Worm (Caenorhabditis elegans): ENCODE data around the gene bcas-2.

The bcas-2 gene

DNA sequence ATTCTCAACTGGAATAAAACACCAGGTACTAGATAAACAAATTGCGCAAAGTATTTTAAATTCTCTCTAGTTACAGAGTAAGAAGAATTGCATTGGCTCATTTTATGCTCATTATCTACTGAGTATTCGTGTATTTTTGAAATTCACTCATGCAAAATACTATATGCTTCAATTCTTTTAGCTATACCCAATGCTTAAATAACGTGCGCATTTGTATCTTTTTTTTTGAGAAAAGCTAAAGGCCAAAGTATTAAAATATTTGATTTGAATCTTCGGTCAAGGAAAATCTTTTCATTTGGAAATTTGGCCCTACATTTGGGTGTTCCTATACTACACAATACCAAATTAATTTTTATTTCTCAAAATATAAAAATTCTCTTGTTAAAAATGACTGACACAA lies 16.4 kb upstream of the bcas-2 start, which contains the start of gene srg-4:
Gene srg-4, minus strand, starts transcription at position 101 of the 400 bp plus-strand sequence.
- TF ChIP-seq W03F9.2 (tag; optimal IDR thresholded peaks at IDR 0.05) (no peak), him-1 (tag; optimal IDR thresholded peaks at IDR 0.05) (no peak), dao-5 (tag; optimal IDR thresholded peaks at IDR 0.05) (no peak)

DNA sequence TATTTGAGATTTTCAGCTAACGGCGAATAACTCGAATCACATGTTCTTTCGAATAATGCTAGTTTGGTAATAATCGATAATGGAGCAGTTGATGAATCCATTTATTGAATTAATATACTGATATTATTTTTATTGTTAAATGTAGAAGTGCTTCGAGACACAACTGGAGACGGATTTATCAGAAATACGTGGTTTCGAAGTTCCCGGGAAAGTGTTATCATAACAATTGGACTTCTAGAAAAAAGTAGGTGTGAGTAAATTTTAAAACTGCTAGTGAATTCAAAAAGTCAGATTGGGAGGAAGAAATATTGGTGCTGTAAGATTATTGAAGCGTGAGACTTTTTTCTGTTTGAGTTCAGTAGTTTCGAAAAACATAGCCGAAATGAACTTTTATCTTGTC lies 14.5 kb upstream of the bcas-2 start, which contains the start of gene srg-2:
Gene srg-2, minus strand, starts transcription at position 101 of the 400 bp plus-strand sequence.
- TF ChIP-seq W03F9.2 (tag; optimal IDR thresholded peaks at IDR 0.05) (no peak), him-1 (tag; optimal IDR thresholded peaks at IDR 0.05) (no peak)

DNA sequence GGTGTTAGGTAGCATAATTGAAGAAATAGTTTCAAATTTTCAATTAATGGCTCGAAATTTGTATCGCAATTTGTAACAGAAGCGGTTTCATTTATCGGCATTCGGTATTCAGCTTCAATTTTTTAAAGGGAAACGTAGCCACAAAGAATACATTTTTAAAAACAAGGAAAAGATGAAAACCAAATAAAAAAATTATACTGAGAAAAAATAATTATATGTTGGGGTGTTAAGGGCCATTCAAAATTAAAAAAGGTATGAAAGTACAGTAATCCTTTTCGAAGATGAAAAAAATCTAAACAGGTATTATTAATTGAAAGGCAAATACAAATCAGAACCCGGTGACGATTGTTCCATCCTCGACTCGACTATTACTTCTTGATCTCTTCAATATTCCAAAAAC lies 12.6 kb upstream of the bcas-2 start, which contains the start of gene srg-1:
Gene srg-1, minus strand, starts transcription at position 101 of the 400 bp plus-strand sequence.
- TF ChIP-seq him-1 (tag; optimal IDR thresholded peaks at IDR 0.05) (no peak), dao-5 (tag; optimal IDR thresholded peaks at IDR 0.05) (no peak), W03F9.2 (tag; optimal IDR thresholded peaks at IDR 0.05) (no peak)

DNA sequence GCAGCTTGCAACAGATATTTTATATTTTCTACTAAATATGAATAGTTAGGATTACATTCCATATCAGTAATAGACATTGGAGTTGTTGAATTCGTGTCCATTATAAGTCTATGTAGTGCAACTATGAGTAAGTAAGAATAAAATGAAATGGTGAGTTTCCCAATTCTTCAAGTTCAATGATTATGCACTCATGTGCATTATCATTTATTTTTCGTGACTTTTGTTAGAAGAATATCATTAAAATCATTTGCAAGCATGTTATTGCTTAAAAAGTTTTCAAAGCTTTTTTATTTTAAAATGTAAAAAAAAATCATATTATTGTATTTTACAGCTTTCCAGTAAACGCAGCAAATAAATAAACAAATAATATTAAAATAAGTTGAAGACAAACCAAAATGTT lies 11.0 kb upstream of the bcas-2 start, which contains the start of gene srg-9:
Gene srg-9, minus strand, starts transcription at position 101 of the 400 bp plus-strand sequence.
- TF ChIP-seq dao-5 (tag; optimal IDR thresholded peaks at IDR 0.05) = no peak
- TF ChIP-seq him-1 (tag; optimal IDR thresholded peaks at IDR 0.05) = no peak
- TF ChIP-seq W03F9.2 (tag; optimal IDR thresholded peaks at IDR 0.05) = no peak

DNA sequence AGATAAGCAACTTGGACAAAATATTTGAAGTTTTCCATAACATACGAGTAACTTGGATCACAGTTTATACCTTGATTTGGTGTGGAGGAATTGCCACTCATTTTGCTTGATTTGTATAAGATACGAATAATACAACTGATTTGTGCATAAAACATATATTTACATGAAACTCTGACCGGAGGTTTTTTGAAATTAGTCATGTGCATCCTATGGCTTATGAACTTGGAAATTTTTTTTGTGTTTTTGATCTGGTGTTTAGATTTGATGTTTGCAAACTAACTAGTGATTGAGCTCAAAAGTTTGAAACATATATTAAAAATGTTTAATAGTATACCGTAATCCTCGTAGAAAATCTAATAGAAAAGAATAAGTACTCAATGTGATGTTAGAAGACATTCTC lies 9.1 kb upstream of the bcas-2 start, which contains the start of gene srg-8:
Gene srg-8, minus strand, starts transcription at position 101 of the 400 bp plus-strand sequence.
- TF ChIP-seq dao-5 (tag; optimal IDR thresholded peaks at IDR 0.05) (no peak), W03F9.2 (tag; optimal IDR thresholded peaks at IDR 0.05) (no peak), him-1 (tag; optimal IDR thresholded peaks at IDR 0.05) (no peak)

DNA sequence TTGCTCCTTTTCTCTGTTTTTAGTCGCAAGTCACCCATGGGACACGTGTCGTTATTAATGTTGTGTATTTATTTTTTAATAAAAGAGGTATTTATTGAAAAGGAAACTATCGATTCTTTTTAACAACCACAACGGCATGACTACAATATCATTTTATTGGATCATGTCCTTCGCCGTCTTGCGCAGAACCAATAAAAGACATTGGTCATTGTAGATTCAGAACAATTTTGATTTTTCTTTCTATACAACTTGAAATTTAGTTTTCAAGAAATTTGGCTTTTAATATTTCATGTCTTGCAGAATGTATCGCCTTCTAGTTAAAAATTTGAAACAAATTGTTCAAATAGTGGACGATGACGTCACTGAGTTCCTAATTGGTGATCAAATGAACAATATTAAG lies 5.9 kb upstream of the bcas-2 start, which contains the start of gene amdh-1:
Gene amdh-1, plus strand, starts transcription at position 301 of the 400 bp plus-strand sequence.
- TF ChIP-seq W03F9.2 (tag; optimal IDR thresholded peaks at IDR 0.05) = no peak

DNA sequence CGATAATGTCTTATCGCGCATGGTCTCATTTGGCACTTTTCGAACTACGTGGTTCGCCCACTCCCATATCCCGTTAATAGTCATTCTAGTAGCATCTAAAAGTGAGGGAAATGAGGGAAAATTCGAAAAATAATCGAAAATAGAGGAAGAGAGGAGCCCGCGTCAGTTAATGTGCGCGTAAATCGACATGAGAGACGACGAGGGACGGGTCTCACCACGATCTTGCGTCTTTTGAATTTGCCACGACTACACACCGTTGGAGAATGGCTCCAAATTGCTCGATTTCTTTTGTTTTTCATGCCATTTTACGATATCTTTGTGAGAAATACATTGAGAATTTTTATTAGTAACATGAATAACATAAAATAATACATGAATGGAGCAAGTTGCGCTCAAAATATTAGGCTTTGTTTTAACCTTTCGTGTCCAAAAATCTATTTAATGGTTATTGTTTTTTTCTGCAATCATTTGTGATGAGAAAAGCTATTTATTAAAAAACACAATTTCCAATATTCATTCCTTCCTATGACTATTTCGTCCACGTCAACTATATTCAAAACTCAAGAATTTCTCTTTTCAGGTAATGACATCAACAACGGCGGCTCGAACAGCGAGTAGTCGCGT lies 2.5 kb upstream of the bcas-2 start, which contains the start of the genes gen-1 and stt-3:
Gene gen-1, minus strand, starts transcription at position 95 of the 624 bp plus-strand sequence.
Gene stt-3, plus strand, starts transcription at position 574 of the 624 bp plus-strand sequence.
- no peak for TF ChIP-seq dao-5 (tag; optimal IDR thresholded peaks at IDR 0.05)
- TF ChIP-seq him-1 (tag; optimal IDR thresholded peaks at IDR 0.05) = no peak
- TF ChIP-seq W03F9.2 (tag; optimal IDR thresholded peaks at IDR 0.05) = no peak

DNA sequence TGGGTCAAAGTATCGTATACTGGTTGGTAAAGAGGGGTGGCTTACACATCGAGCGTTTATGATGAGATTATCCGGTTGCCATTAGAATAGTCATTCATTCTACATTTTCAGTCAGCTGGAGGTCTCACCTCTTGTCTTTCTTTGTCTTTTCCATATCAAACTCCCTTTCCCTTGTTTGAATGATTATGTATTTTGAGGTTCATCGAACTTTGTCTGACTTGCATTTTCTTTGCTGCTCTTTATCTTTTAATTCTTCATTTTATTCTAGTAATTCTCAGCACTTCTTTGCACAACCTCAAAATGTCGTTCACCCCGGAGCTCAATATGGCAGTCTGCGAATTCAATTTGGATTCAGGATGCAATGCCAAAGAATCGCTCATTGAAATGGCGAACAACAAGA lies 5.1 kb downstream of the bcas-2 start, which contains the start of gene T12A2.3:
Gene T12A2.3, plus strand, starts transcription at position 301 of the 400 bp plus-strand sequence.
- TF ChIP-seq him-1 (tag; optimal IDR thresholded peaks at IDR 0.05) = no peak
- no peak for TF ChIP-seq W03F9.2 (tag; optimal IDR thresholded peaks at IDR 0.05)
- TF ChIP-seq dao-5 (tag; optimal IDR thresholded peaks at IDR 0.05) = no peak

DNA sequence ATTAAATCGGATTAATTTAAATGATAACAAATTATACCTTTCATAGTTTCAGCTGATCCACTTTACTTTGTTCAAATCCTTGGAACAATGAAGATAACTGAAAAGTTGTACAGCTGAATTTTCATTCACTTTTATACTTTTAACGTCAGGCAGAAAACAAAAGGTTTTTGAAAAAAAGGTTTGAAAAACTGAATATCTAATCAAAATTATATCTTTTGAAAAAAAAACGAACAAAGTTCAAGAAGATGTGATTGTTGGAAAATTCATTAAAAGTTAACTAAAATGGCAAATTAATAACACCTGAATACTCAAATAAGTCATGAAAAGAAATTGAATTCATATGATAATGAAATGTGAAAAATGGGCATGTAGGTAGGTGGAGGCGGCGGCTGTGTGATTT lies 9.0 kb downstream of the bcas-2 start, which contains the start of gene T12A2.21:
Gene T12A2.21, minus strand, starts transcription at position 101 of the 400 bp plus-strand sequence.
- TF ChIP-seq dao-5 (tag; optimal IDR thresholded peaks at IDR 0.05) (no peak), him-1 (tag; optimal IDR thresholded peaks at IDR 0.05) (no peak), W03F9.2 (tag; optimal IDR thresholded peaks at IDR 0.05) (no peak)

DNA sequence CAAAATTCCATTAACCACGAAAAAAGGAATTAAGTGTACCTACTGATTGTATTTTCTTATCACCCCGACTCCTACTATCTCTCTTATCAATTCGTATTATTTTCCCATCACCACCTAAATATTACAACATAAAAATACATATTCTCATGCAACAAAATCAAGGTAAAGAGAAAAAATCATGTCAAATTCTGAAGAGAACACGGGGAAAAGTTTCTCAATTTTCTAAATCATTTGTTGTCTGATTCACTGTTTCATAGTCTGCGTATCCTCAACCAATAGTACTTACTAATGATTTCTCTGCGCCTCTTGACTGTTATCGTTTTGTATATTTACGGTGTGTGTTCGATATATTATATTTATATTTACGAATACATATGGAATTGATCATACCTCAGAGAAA lies 13.7 kb downstream of the bcas-2 start:
- no peak for TF ChIP-seq W03F9.2 (tag; optimal IDR thresholded peaks at IDR 0.05)
- no peak for TF ChIP-seq dao-5 (tag; optimal IDR thresholded peaks at IDR 0.05)
- no peak for TF ChIP-seq him-1 (tag; optimal IDR thresholded peaks at IDR 0.05)

DNA sequence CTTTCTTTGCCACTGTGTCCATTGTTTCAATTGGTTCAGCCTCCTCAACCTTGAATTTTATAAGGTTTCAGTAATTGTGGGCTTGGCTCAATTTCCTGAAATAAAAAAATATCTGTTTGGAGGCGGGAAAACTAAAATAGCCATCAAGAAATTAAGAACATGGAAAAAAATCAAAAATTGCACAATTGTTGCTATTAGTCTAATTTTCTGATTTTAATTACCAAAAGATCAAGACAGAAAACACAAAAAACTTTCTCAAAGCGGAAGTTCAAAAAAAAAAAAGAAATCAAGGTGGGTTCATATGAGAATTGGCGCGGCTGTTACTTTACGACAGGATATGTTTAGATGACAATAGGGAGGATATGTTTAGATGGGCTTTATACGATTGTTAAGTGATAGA lies 14.8 kb downstream of the bcas-2 start, which contains the start of gene esyt-2:
Gene esyt-2, minus strand, starts transcription at position 101 of the 400 bp plus-strand sequence.
- TF ChIP-seq dao-5 (tag; optimal IDR thresholded peaks at IDR 0.05) (no peak), W03F9.2 (tag; optimal IDR thresholded peaks at IDR 0.05) (no peak), him-1 (tag; optimal IDR thresholded peaks at IDR 0.05) (no peak)

DNA sequence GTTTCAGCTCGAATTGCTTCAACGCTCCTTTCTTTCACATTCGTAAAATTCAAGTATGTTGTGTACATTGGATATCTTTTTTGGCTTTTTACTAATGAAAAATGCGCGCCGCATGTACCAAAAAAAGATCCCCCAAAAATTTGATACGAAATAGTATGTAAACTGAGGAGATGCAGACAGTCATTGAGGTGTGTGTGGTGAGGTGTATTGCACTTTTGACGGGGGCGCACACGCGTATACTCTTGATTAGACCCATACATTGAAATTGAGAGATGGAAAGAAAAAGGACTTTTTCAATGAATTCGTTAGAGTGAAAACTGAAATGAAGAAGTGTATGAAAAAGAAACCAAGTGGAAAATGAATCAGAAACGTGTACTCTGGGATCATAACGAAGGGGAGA lies 24.2 kb downstream of the bcas-2 start:
- TF ChIP-seq W03F9.2 (tag; optimal IDR thresholded peaks at IDR 0.05) (no peak), dao-5 (tag; optimal IDR thresholded peaks at IDR 0.05) (no peak), him-1 (tag; optimal IDR thresholded peaks at IDR 0.05) (no peak)

DNA sequence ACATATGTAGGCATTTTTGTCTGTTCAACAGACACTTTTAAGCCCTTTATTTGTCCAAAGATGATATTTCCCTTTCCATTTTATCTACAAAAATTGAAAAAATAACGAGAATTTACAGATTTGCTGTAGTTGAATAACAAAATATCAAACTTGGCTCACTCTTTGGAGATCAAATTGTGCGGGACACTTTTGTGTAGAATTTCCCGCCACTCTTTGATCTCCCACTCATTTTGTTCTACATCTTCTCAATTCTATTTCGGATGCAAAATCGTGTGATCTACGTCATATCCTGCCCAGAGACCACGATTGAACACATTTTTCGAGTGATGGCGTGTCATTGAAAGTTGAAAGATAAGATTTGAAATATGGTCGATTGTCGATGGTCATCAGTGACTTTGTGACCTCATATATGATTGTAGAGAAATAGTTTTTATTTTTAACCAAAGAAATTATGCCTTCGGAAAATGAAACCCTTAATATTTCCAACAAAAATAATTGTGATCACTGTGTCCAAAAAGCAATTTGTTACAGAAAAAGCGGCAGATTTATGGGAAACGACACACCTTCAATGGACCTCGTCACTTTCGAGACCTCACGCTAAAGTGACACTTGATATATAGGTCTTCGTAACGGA lies 28.7 kb downstream of the bcas-2 start, which contains the start of gene hot-4:
Gene hot-4, plus strand, starts transcription at position 584 of the 634 bp plus-strand sequence.
- TF ChIP-seq dao-5 (tag; optimal IDR thresholded peaks at IDR 0.05) = no peak
- TF ChIP-seq W03F9.2 (tag; optimal IDR thresholded peaks at IDR 0.05) = no peak
- TF ChIP-seq him-1 (tag; optimal IDR thresholded peaks at IDR 0.05) = no peak

DNA sequence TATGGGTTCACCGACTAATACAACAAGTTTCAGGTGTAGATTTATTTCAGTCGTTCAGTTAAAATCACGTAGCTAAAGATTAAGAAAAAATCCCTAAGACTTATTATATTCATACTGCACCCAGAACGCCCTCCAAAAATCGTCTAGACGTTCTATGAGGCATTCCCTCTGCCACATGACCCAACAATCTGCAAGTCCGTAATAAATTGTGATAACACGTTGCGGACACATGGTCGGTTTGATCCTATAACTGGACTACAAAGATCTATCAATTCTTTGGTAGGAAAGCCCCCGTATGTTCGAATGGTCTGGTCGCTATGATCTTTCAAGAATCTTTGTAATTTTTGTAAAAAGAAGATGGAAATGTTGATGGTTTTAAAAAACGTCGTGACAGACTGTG lies 29.7 kb downstream of the bcas-2 start:
- no peak for TF ChIP-seq him-1 (tag; optimal IDR thresholded peaks at IDR 0.05)
- no peak for TF ChIP-seq W03F9.2 (tag; optimal IDR thresholded peaks at IDR 0.05)
- TF ChIP-seq dao-5 (tag; optimal IDR thresholded peaks at IDR 0.05) = no peak
